Fruit fly (Drosophila melanogaster) whole organism, embryonic: ENCODE measurements around the gene CG14309.

Source experiments
- CG12236 ChIP-seq: fragments of 200-800 bp; sonication (Bioruptor generic); optimal IDR thresholded peaks from 2 replicates; lab custom pipeline; 2016; ENCODE audit warnings: missing biosample characterization, missing genetic modification characterization
- CG12769 ChIP-seq: fragments of 200-800 bp; sonication (Bioruptor generic); optimal IDR thresholded peaks from 2 replicates; lab custom pipeline; 2019; ENCODE audit warnings: missing biosample characterization, mild to moderate bottlenecking, missing genetic modification characterization, moderate library complexity
- CG13624 ChIP-seq: fragments of 200-800 bp; sonication (Bioruptor generic); optimal IDR thresholded peaks from 2 replicates; lab custom pipeline; 2016; ENCODE audit warnings: missing biosample characterization, missing genetic modification characterization
- CG13775 ChIP-seq: fragments of 200-800 bp; sonication (Bioruptor generic); optimal IDR thresholded peaks from 3 replicates; lab custom pipeline; 2017; ENCODE audit warnings: missing biosample characterization, mild to moderate bottlenecking, missing genetic modification characterization
- CG15011 ChIP-seq: fragments of 200-800 bp; sonication (Bioruptor generic); optimal IDR thresholded peaks from 3 replicates; lab custom pipeline; 2018; ENCODE audit warnings: missing biosample characterization, mild to moderate bottlenecking, missing genetic modification characterization
- CG17612 ChIP-seq: fragments of 200-800 bp; sonication (Bioruptor generic); IDR thresholded peaks from 2 replicates; pipeline ENCODE4 v1.3.6; 2022; ENCODE audit warnings: missing biosample characterization, missing genetic modification characterization
- CG2889 ChIP-seq: fragments of 200-800 bp; sonication (Bioruptor generic); IDR thresholded peaks from 3 replicates; pipeline ENCODE4 v1.3.6; 2022; ENCODE audit warnings: missing biosample characterization, missing genetic modification characterization
- CG3838 ChIP-seq: fragments of 200-800 bp; sonication (Bioruptor generic); optimal IDR thresholded peaks from 3 replicates; lab custom pipeline; 2016; ENCODE audit warnings: missing biosample characterization, missing genetic modification characterization
- CG42726 ChIP-seq: fragments of 200-800 bp; sonication (Bioruptor generic); IDR thresholded peaks from 2 replicates; pipeline ENCODE4 v1.3.6; 2022; ENCODE audit warnings: missing biosample characterization, missing genetic modification characterization; ENCODE audit not compliant: partially characterized antibody
- CG4424 ChIP-seq: fragments of 200-800 bp; sonication (Bioruptor generic); optimal IDR thresholded peaks from 3 replicates; lab custom pipeline; 2016; ENCODE audit warnings: missing biosample characterization, missing genetic modification characterization
- CG4617 ChIP-seq: fragments of 200-800 bp; sonication (Bioruptor generic); optimal IDR thresholded peaks from 3 replicates; lab custom pipeline; 2016; ENCODE audit warnings: missing biosample characterization, missing genetic modification characterization, borderline replicate concordance
- CG6791 ChIP-seq: fragments of 200-800 bp; sonication (Bioruptor generic); IDR thresholded peaks from 3 replicates; pipeline ENCODE4 v1.3.6; 2022; ENCODE audit warnings: missing biosample characterization, missing genetic modification characterization; ENCODE audit not compliant: partially characterized antibody
- CG8089 ChIP-seq: fragments of 200-800 bp; sonication (Bioruptor generic); optimal IDR thresholded peaks from 3 replicates; lab custom pipeline; 2016; ENCODE audit warnings: missing biosample characterization, missing genetic modification characterization
- CG8290 ChIP-seq, 3 experiments: fragments of 200-800 bp; sonication (Bioruptor generic); optimal IDR thresholded peaks; 2 replicates each; lab custom pipeline; 2016 to 2019; ENCODE audit warnings: missing biosample characterization in 3 of 3, missing genetic modification characterization in 3 of 3, mild to moderate bottlenecking in 2 of 3, moderate library complexity in 1 of 3
- HHEX ChIP-seq: fragments of 200-800 bp; sonication (Bioruptor generic); optimal IDR thresholded peaks from 3 replicates; lab custom pipeline; 2017; ENCODE audit warnings: missing biosample characterization, mild to moderate bottlenecking, missing genetic modification characterization, missing genetic modification reagents
- MESR4 ChIP-seq: fragments of 200-800 bp; sonication (Bioruptor generic); optimal IDR thresholded peaks from 2 replicates; lab custom pipeline; 2018; ENCODE audit warnings: missing biosample characterization, mild to moderate bottlenecking, missing genetic modification characterization, moderate library complexity
- Med ChIP-seq: fragments of 200-800 bp; sonication (Bioruptor generic); peaks from one replicate; lab custom pipeline; 2016; ENCODE audit warnings: missing biosample characterization, missing genetic modification characterization, mild to moderate bottlenecking, inconsistent platforms, moderate library complexity
- Nf-YA ChIP-seq: fragments of 200-800 bp; sonication (Bioruptor generic); IDR thresholded peaks from 2 replicates; pipeline ENCODE4 v1.3.6; 2022; ENCODE audit warnings: missing biosample characterization, missing genetic modification characterization
- Nf-YC ChIP-seq: fragments of 200-800 bp; optimal IDR thresholded peaks from 3 replicates; lab custom pipeline; 2019; ENCODE audit warnings: missing biosample characterization, mild to moderate bottlenecking, missing genetic modification characterization, moderate library complexity
- Pdp1 ChIP-seq, 2 experiments: fragments of 200-800 bp; sonication (Bioruptor generic); optimal IDR thresholded peaks; 3 replicates each; lab custom pipeline; 2016; ENCODE audit warnings: missing biosample characterization in 2 of 2, missing genetic modification characterization in 2 of 2, mild to moderate bottlenecking in 1 of 2, moderate library complexity in 1 of 2
- Stat92E ChIP-seq, 3 experiments: fragments of >200 bp in 2 of 3; fragments of 200-800 bp in 1 of 3; sonication (Bioruptor generic) in 1 of 3; optimal IDR thresholded peaks; 2 replicates each; lab custom pipeline; 2017 to 2019; ENCODE audit warnings: missing biosample characterization in 3 of 3, missing genetic modification characterization in 3 of 3, mild to moderate bottlenecking in 1 of 3, moderate library complexity in 1 of 3
- Trl ChIP-seq, 3 experiments: fragments of >200 bp in 2 of 3; fragments of 200-800 bp in 1 of 3; sonication (Bioruptor generic) in 1 of 3; optimal IDR thresholded peaks; 2 replicates in 1 of 3; 3 replicates in 2 of 3; lab custom pipeline; 2016 to 2017; ENCODE audit warnings: missing biosample characterization in 1 of 3, missing genetic modification characterization in 1 of 3
- Xbp1 ChIP-seq: fragments of 200-800 bp; sonication (Bioruptor generic); optimal IDR thresholded peaks from 3 replicates; lab custom pipeline; 2016; ENCODE audit warnings: missing biosample characterization, mild to moderate bottlenecking, missing genetic modification characterization
- abd-A ChIP-seq: fragments of 200-800 bp; sonication (Bioruptor generic); optimal IDR thresholded peaks from 3 replicates; lab custom pipeline; 2019; ENCODE audit warnings: missing biosample characterization, mild to moderate bottlenecking, missing genetic modification characterization, moderate library complexity
- ash1 ChIP-seq: fragments of 200-800 bp; sonication (Bioruptor generic); optimal IDR thresholded peaks from 2 replicates; lab custom pipeline; 2018; ENCODE audit warnings: missing biosample characterization, mild to moderate bottlenecking, missing genetic modification characterization
- cg ChIP-seq: fragments of 200-800 bp; sonication (Bioruptor generic); optimal IDR thresholded peaks from 3 replicates; lab custom pipeline; 2019; ENCODE audit warnings: missing biosample characterization, mild to moderate bottlenecking, missing genetic modification characterization, moderate library complexity
- chinmo ChIP-seq: fragments of 200-800 bp; sonication (Bioruptor generic); IDR thresholded peaks from 4 replicates; pipeline ENCODE4 v1.3.6; 2022; ENCODE audit warnings: missing biosample characterization, missing genetic modification characterization; ENCODE audit not compliant: partially characterized antibody
- crc ChIP-seq: fragments of 200-800 bp; sonication (Bioruptor generic); optimal IDR thresholded peaks from 2 replicates; lab custom pipeline; 2016; ENCODE audit warnings: missing biosample characterization, missing genetic modification characterization
- crol ChIP-seq: fragments of 200-800 bp; sonication (Bioruptor generic); IDR thresholded peaks from 2 replicates; pipeline ENCODE4 v1.3.6; 2022; ENCODE audit warnings: missing biosample characterization, missing genetic modification characterization
- dan ChIP-seq: fragments of 200-800 bp; sonication (Bioruptor generic); IDR thresholded peaks from 2 replicates; pipeline ENCODE4 v1.3.6; 2022; ENCODE audit warnings: missing biosample characterization, missing genetic modification characterization
- gem ChIP-seq: fragments of 200-800 bp; sonication (Bioruptor generic); optimal IDR thresholded peaks from 2 replicates; lab custom pipeline; 2019; ENCODE audit warnings: missing biosample characterization, mild to moderate bottlenecking, missing genetic modification characterization, moderate library complexity
- luna ChIP-seq: fragments of 200-800 bp; sonication (Bioruptor generic); optimal IDR thresholded peaks from 2 replicates; lab custom pipeline; 2016; ENCODE audit warnings: missing biosample characterization, missing genetic modification characterization
- mirr ChIP-seq: fragments of 200-800 bp; sonication (Bioruptor generic); optimal IDR thresholded peaks from 3 replicates; lab custom pipeline; 2018; ENCODE audit warnings: missing biosample characterization, mild to moderate bottlenecking, missing genetic modification characterization
- nmo ChIP-seq: fragments of 200-800 bp; sonication (Bioruptor generic); optimal IDR thresholded peaks from 2 replicates; lab custom pipeline; 2018; ENCODE audit warnings: missing biosample characterization, mild to moderate bottlenecking, missing genetic modification characterization, moderate library complexity
- phol ChIP-seq: fragments of 200-800 bp; sonication (Bioruptor generic); optimal IDR thresholded peaks from 3 replicates; lab custom pipeline; 2018; ENCODE audit warnings: missing biosample characterization, mild to moderate bottlenecking, missing genetic modification characterization, moderate library complexity
- prd ChIP-seq, 3 experiments: fragments of >200 bp in 2 of 3; fragments of 200-800 bp in 1 of 3; sonication (Bioruptor generic) in 1 of 3; optimal IDR thresholded peaks in 2 of 3; IDR thresholded peaks in 1 of 3; 2 replicates in 2 of 3; 3 replicates in 1 of 3; pipeline versions ENCODE4 v1.3.6 to Lab custom; 2017 to 2022; ENCODE audit warnings: missing biosample characterization in 1 of 3, missing genetic modification characterization in 1 of 3
- pros ChIP-seq: fragments of 200-800 bp; sonication (Bioruptor generic); optimal IDR thresholded peaks from 3 replicates; lab custom pipeline; 2019; ENCODE audit warnings: missing biosample characterization, mild to moderate bottlenecking, missing genetic modification characterization, moderate library complexity
- sug ChIP-seq: fragments of 200-800 bp; optimal IDR thresholded peaks from 2 replicates; lab custom pipeline; 2019; ENCODE audit warnings: missing biosample characterization, mild to moderate bottlenecking, missing genetic modification characterization, moderate library complexity
- tap ChIP-seq: fragments of 200-800 bp; optimal IDR thresholded peaks from 3 replicates; lab custom pipeline; 2019; ENCODE audit warnings: missing biosample characterization, mild to moderate bottlenecking, missing genetic modification characterization, moderate library complexity
- tll ChIP-seq, 2 experiments: fragments of 200-800 bp in 1 of 2; fragments of >200 bp in 1 of 2; sonication (Bioruptor generic) in 1 of 2; optimal IDR thresholded peaks; 2 replicates each; lab custom pipeline; 2017 to 2019; ENCODE audit warnings: missing biosample characterization in 2 of 2, missing genetic modification characterization in 2 of 2, mild to moderate bottlenecking in 1 of 2, moderate library complexity in 1 of 2
- twi ChIP-seq: fragments of 200-800 bp; optimal IDR thresholded peaks from 2 replicates; lab custom pipeline; 2019; ENCODE audit warnings: missing biosample characterization, mild to moderate bottlenecking, missing genetic modification characterization, moderate library complexity
- unc-4 ChIP-seq: fragments of 200-800 bp; sonication (Bioruptor generic); IDR thresholded peaks from 2 replicates; pipeline ENCODE4 v1.3.6; 2022; ENCODE audit warnings: missing biosample characterization, missing genetic modification characterization; ENCODE audit not compliant: partially characterized antibody
- vvl ChIP-seq: fragments of 200-800 bp; sonication (Bioruptor generic); IDR thresholded peaks from 2 replicates; pipeline ENCODE4 v1.3.6; 2022; ENCODE audit warnings: missing biosample characterization, missing genetic modification characterization
- zf30C ChIP-seq: fragments of 200-800 bp; sonication (Bioruptor generic); optimal IDR thresholded peaks from 3 replicates; lab custom pipeline; 2018; ENCODE audit warnings: missing biosample characterization, mild to moderate bottlenecking, missing genetic modification characterization
- zfh1 ChIP-seq: fragments of 200-800 bp; sonication (Bioruptor generic); IDR thresholded peaks from 3 replicates; pipeline ENCODE4 v1.3.6; 2022; ENCODE audit warnings: missing biosample characterization, missing genetic modification characterization

The CG14309 gene

DNA sequence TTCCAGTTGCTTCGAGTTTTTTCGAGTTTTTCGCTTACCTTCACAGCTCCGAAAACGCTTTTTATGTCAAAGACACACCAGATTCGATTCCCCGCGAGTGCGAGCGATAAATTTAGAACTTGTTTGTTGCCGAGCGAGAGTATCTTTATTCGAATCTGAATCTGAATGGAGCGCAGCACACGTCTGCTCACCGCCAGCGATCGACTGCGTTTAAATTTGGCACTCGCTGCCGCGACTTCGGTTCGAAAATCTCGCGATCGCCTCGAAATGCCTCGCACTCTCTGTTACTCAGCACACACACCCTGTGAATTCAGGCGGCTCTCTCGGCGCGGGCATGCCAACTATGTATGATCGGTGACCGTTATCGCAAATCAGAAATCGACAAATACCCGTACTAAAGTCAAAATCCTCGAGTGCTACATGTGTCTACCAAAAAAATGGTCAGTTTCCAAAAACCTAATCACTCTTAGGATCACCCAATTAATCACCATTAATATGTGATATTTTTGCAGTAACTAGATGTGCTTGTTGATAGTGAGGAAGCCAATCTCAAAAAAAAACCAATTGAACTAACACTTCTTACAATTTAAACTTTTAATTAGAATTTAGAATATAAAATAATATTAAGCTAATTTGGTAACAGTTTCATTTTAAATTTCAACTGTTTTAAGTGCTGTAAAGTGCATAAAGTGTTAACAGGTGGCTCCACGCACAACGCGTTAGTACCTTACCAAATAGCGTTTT lies 14.3 kb upstream of the CG14309 start, which contains the start of gene Vha100-2 (continued):
- no peak for TF ChIP-seq pros (GFP tag; lab: Kevin White, UChicago)
- no peak for TF ChIP-seq CG12236 (GFP tag; lab: Kevin White, UChicago)
- peak; percentile 7 for TF ChIP-seq zf30C
- TF ChIP-seq MESR4, result peak; percentile 21
- TF ChIP-seq abd-A (tag; lab: Kevin White, UChicago), result peak; percentile 39
- no peak for TF ChIP-seq Nf-YA (GFP tag; lab: Robert Waterston, UW)
- no peak for TF ChIP-seq CG8089

DNA sequence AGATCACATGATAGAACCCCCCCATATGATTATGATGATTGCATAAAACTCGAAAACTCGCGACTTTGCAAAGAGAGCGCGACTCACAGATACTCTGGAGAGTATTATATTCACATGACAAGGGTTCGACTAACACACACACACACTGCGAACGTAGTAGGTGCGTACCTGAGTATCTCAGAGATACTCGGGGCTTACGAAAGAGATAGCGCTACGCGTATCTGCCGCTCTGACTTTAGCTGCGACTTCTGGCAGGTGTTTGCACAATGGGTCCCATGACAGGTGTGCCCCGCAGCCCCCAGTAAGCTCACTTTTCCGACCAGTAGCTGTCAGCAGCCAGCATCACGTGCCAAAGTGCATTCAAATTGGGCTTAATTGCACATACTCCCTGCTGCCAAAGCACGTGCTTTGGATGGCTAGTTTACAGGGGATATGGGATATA lies 13.6 kb upstream of the CG14309 start:
- TF ChIP-seq mirr (GFP tag; lab: Kevin White, UChicago) (no peak), gem (no peak), nmo (GFP tag; lab: Kevin White, UChicago) (no peak), sug (tag; lab: Kevin White, UChicago) (peak; percentile 21), tap (tag; lab: Kevin White, UChicago) (no peak), CG17612 (GFP tag; lab: Robert Waterston, UW) (no peak), unc-4 (GFP tag; lab: Robert Waterston, UW) (0 out of 2 replicates have a peak, but pooled peaks have one; percentile 12), HHEX (GFP tag; lab: Kevin White, UChicago) (no peak), Med (GFP tag; lab: Kevin White, UChicago) (no peak), crol (GFP tag; lab: Robert Waterston, UW) (peak; percentile 47; the same call in 1 of the 2 replicates), CG4617 (GFP tag; lab: Kevin White, UChicago) (no peak), chinmo (GFP tag; lab: Robert Waterston, UW) (peak; percentile 81; the same call in 2 of the 4 replicates), Nf-YC (tag; lab: Kevin White, UChicago) (no peak), CG4424 (GFP tag; lab: Kevin White, UChicago) (no peak), CG15011 (GFP tag; lab: Kevin White, UChicago) (no peak), CG6791 (GFP tag; lab: Robert Waterston, UW) (0 out of 3 replicates have a peak, but pooled peaks have one; percentile 14), tll (GFP tag; optimal IDR thresholded peaks at IDR 0.05; lab: Kevin White, UChicago) (peak in 1 of 2 experiments; percentile 33), Trl (optimal IDR thresholded peaks at IDR 0.05; lab: Kevin White, UChicago) (peak; percentile 54 to 65), Trl (GFP tag; optimal IDR thresholded peaks at IDR 0.05; lab: Kevin White, UChicago) (no peak), Xbp1 (no peak), cg (GFP tag; lab: Kevin White, UChicago) (peak; percentile 66), CG13775 (GFP tag; lab: Kevin White, UChicago) (no peak), zfh1 (GFP tag; lab: Robert Waterston, UW) (no peak), CG2889 (no peak), ash1 (GFP tag; lab: Kevin White, UChicago) (no peak), CG12769 (tag; lab: Kevin White, UChicago) (peak; percentile 9), CG13624 (GFP tag; lab: Kevin White, UChicago) (no peak), CG42726 (GFP tag; lab: Robert Waterston, UW) (no peak), prd (optimal IDR thresholded peaks at IDR 0.05; lab: Kevin White, UChicago) (no peak), prd (GFP tag; IDR thresholded peaks at IDR 0.05; lab: Robert Waterston, UW) (no peak), luna (GFP tag; lab: Kevin White, UChicago) (no peak), vvl (GFP tag; lab: Robert Waterston, UW) (peak; percentile 33; the same call in 1 of the 2 replicates), Pdp1 (GFP tag; optimal IDR thresholded peaks at IDR 0.05; lab: Kevin White, UChicago) (peak in 1 of 2 experiments; percentile 73), Stat92E (GFP tag; optimal IDR thresholded peaks at IDR 0.05; lab: Kevin White, UChicago) (no peak), twi (tag; lab: Kevin White, UChicago) (no peak), phol (no peak), crc (GFP tag; lab: Kevin White, UChicago) (no peak), CG3838 (GFP tag; lab: Kevin White, UChicago) (no peak), CG8290 (GFP tag; optimal IDR thresholded peaks at IDR 0.05; lab: Kevin White, UChicago) (no peak), CG8290 (tag; optimal IDR thresholded peaks at IDR 0.05; lab: Kevin White, UChicago) (peak in 1 of 2 experiments; percentile 13), dan (no peak)
